Fruit fly (Drosophila melanogaster): ENCODE results near the gene Pif1.

Pif1 gene

dm6 chr2L:3478034-3478880, 8.5 kb upstream of the Pif1 start, which contains the start of gene Thor:
Gene Thor, plus strand, starts transcription at chr2L:3478434.
- peak; percentile 90 for TF ChIP-seq Hnf4 (GFP tag; optimal IDR thresholded peaks at IDR 0.05)
- TF ChIP-seq Rel (GFP tag; optimal IDR thresholded peaks at IDR 0.05), result peak; percentile 56
- peak; percentile 55 for TF ChIP-seq Rel (tag; optimal IDR thresholded peaks at IDR 0.05)
- TF ChIP-seq CrebA (GFP tag; optimal IDR thresholded peaks at IDR 0.05; ENCODE audit: borderline replicate concordance), result peak; percentile 59
- peak; percentile 52 for TF ChIP-seq OdsH (GFP tag; optimal IDR thresholded peaks at IDR 0.05)
- no peak for TF ChIP-seq HLH106 (tag; optimal IDR thresholded peaks at IDR 0.05)
- TF ChIP-seq psq (GFP tag; optimal IDR thresholded peaks at IDR 0.05), result peak; percentile 56
- no peak for TF ChIP-seq dmrt93B (GFP tag; optimal IDR thresholded peaks at IDR 0.05)
- peak; percentile 39 for TF ChIP-seq ey (GFP tag; optimal IDR thresholded peaks at IDR 0.05)
- peak; percentile 31 for TF ChIP-seq dsf (GFP tag; optimal IDR thresholded peaks at IDR 0.05; ENCODE audit: borderline replicate concordance)
- TF ChIP-seq GATAd (GFP tag; optimal IDR thresholded peaks at IDR 0.05), result peak; percentile 35
- TF ChIP-seq Dif (GFP tag; optimal IDR thresholded peaks at IDR 0.05; ENCODE audit: partially characterized antibody), result peak; percentile 91
- TF ChIP-seq CG9705 (GFP tag; optimal IDR thresholded peaks at IDR 0.05), result no peak
- no peak for TF ChIP-seq Hr78 (GFP tag; optimal IDR thresholded peaks at IDR 0.05)
- peak; percentile 30 for TF ChIP-seq Sp1 (GFP tag; optimal IDR thresholded peaks at IDR 0.05)
- no peak for TF ChIP-seq usp (GFP tag; optimal IDR thresholded peaks at IDR 0.05)
- no peak for TF ChIP-seq Myc (optimal IDR thresholded peaks at IDR 0.05)
- TF ChIP-seq h (GFP tag; optimal IDR thresholded peaks at IDR 0.05), result peak; percentile 74
- TF ChIP-seq N (GFP tag; optimal IDR thresholded peaks at IDR 0.05), result no peak
- peak; percentile 71 for TF ChIP-seq sv (GFP tag; optimal IDR thresholded peaks at IDR 0.05)
- TF ChIP-seq tai (GFP tag; optimal IDR thresholded peaks at IDR 0.05), result no peak
- no peak for TF ChIP-seq CG32264 (GFP tag; optimal IDR thresholded peaks at IDR 0.05)
- peak; percentile 75 for TF ChIP-seq rgr (GFP tag; optimal IDR thresholded peaks at IDR 0.05)
- TF ChIP-seq fru (GFP tag; optimal IDR thresholded peaks at IDR 0.05), result peak; percentile 72
- no peak for TF ChIP-seq lola (GFP tag; optimal IDR thresholded peaks at IDR 0.05)
- peak; percentile 83 for TF ChIP-seq Vsx2 (GFP tag; optimal IDR thresholded peaks at IDR 0.05; ENCODE audit: partially characterized antibody)
- TF ChIP-seq br (GFP tag; optimal IDR thresholded peaks at IDR 0.05), result peak; percentile 61
- no peak for TF ChIP-seq Dfd (GFP tag; optimal IDR thresholded peaks at IDR 0.05)
- no peak for TF ChIP-seq pan (optimal IDR thresholded peaks at IDR 0.05)
- TF ChIP-seq Mio (GFP tag; optimal IDR thresholded peaks at IDR 0.05), result no peak
- TF ChIP-seq Jra (GFP tag; optimal IDR thresholded peaks at IDR 0.05), result peak; percentile 12
- TF ChIP-seq sage (GFP tag; optimal IDR thresholded peaks at IDR 0.05), result no peak
- TF ChIP-seq woc (GFP tag; optimal IDR thresholded peaks at IDR 0.05), result peak; percentile 39
- no peak for TF ChIP-seq brk (GFP tag; optimal IDR thresholded peaks at IDR 0.05)
- TF ChIP-seq Abd-B (GFP tag; optimal IDR thresholded peaks at IDR 0.05), result no peak
- TF ChIP-seq foxo (GFP tag; optimal IDR thresholded peaks at IDR 0.05), result peak; percentile 49 to 66
- peak; percentile 96 for TF ChIP-seq Hr83 (GFP tag; optimal IDR thresholded peaks at IDR 0.05; ENCODE audit: poor library complexity, severe bottlenecking)
- TF ChIP-seq dl (GFP tag; optimal IDR thresholded peaks at IDR 0.05; ENCODE audit: insufficient read depth in 1 of 2, partially characterized antibody in 2 of 2), result peak; percentile 68 to 86
- TF ChIP-seq jim (GFP tag; optimal IDR thresholded peaks at IDR 0.05), result peak; percentile 89

- TF ChIP-seq sv (GFP tag; optimal IDR thresholded peaks at IDR 0.05) (peak; percentile 2), woc (GFP tag; optimal IDR thresholded peaks at IDR 0.05) (peak; percentile 10), foxo (GFP tag; optimal IDR thresholded peaks at IDR 0.05) (peak in 1 of 2 experiments; percentile 1), pan (optimal IDR thresholded peaks at IDR 0.05) (no peak), Abd-B (GFP tag; optimal IDR thresholded peaks at IDR 0.05) (no peak)
Observed at dm6 chr2L:3477057-3477755, 7.4 kb upstream of the Pif1 start.
